Worm (Caenorhabditis elegans) whole organism, L2 larva: ENCODE data around the gene her-1.

Source experiments
- ama-1 ChIP-seq: fragments of 150-350 bp; optimal IDR thresholded peaks from 2 replicates; lab custom pipeline; 2018; ENCODE audit warnings: inconsistent platforms
- blmp-1 ChIP-seq: sonication (generic microtip); optimal IDR thresholded peaks from 2 replicates; lab custom pipeline; 2017; ENCODE audit warnings: missing genetic modification characterization, mild to moderate bottlenecking, missing compliant biosample characterization, antibody characterized with exemption, moderate library complexity; ENCODE audit not compliant: insufficient read depth
- ceh-82 ChIP-seq: fragments of 150-350 bp; optimal IDR thresholded peaks from 2 replicates; lab custom pipeline; 2014; ENCODE audit warnings: missing biosample characterization, missing genetic modification characterization
- fos-1 ChIP-seq: fragments of 150-350 bp; optimal IDR thresholded peaks from 2 replicates; lab custom pipeline; 2014; ENCODE audit warnings: missing biosample characterization, missing genetic modification characterization
- lin-13 ChIP-seq: fragments of 150-350 bp; optimal IDR thresholded peaks from 2 replicates; lab custom pipeline; 2014; ENCODE audit warnings: missing biosample characterization, missing genetic modification reagents, missing genetic modification characterization
- nhr-10 ChIP-seq: sonication (generic microtip); optimal IDR thresholded peaks from 2 replicates; lab custom pipeline; 2017; ENCODE audit warnings: missing biosample characterization, missing genetic modification characterization
- nhr-11 ChIP-seq: fragments of 150-350 bp; optimal IDR thresholded peaks from 2 replicates; lab custom pipeline; 2014; ENCODE audit warnings: missing biosample characterization, missing genetic modification characterization
- nhr-23 ChIP-seq: fragments of 150-350 bp; optimal IDR thresholded peaks from 2 replicates; lab custom pipeline; 2014; ENCODE audit warnings: missing biosample characterization, missing genetic modification reagents, missing genetic modification characterization
- nhr-25 ChIP-seq: fragments of 150-350 bp; sonication (generic microtip); optimal IDR thresholded peaks from 3 replicates; lab custom pipeline; 2014; ENCODE audit warnings: missing biosample characterization, missing genetic modification characterization
- nhr-77 ChIP-seq: fragments of 150-350 bp; optimal IDR thresholded peaks from 2 replicates; lab custom pipeline; 2014; ENCODE audit warnings: missing biosample characterization, missing genetic modification characterization
- skn-1 ChIP-seq: sonication (generic microtip); optimal IDR thresholded peaks from 2 replicates; lab custom pipeline; 2017; ENCODE audit warnings: missing biosample characterization, missing genetic modification characterization
- zag-1 ChIP-seq: fragments of 150-350 bp; optimal IDR thresholded peaks from 2 replicates; lab custom pipeline; 2014; ENCODE audit warnings: missing biosample characterization, missing genetic modification characterization
- ztf-4 ChIP-seq: fragments of 150-350 bp; optimal IDR thresholded peaks from 2 replicates; lab custom pipeline; 2014; ENCODE audit warnings: missing biosample characterization, missing genetic modification characterization

DNA sequence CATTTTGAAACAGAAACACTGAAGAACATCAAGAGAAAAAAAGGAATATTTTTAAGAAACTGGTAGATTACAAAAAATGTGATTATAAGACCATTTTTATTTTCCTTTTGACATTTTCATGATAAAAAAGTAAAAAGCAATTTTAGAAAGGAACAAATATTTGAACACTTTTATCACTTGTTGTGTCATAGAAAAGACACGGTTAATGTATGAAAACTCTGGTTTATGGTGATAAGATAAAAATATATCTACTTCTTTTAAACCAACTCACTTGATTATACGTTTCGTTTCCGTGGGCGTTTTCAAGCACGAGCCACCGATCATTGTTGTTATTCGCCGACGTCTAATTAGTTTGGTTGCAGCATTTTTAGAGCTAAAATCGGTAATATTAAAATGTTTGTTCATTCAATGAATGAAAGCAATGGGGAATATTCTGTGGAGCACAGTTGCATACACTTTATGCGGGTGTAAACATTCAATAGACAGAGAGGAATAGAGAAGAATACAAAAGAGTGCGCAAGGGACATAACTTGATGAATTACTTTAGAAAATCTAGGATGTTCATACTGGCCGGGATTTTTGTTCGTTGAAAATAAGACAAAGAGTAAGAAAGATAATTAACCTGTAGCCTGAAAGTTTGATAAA is 23.5 kb upstream of the her-1 start, which contains the start of gene sulp-8:
- no peak for TF ChIP-seq nhr-77 (tag; lab: Kevin White, UChicago)
- TF ChIP-seq lin-13 (GFP tag; lab: Kevin White, UChicago) = no peak
- no peak for TF ChIP-seq blmp-1
- no peak for TF ChIP-seq ceh-82 (tag; lab: Kevin White, UChicago)
- TF ChIP-seq zag-1 (tag; lab: Kevin White, UChicago) = no peak
- TF ChIP-seq nhr-10 (tag; lab: Kevin White, UChicago) = no peak
- TF ChIP-seq nhr-23 (tag; lab: Kevin White, UChicago) = no peak
- no peak for TF ChIP-seq nhr-11 (tag; lab: Kevin White, UChicago)
- no peak for TF ChIP-seq ztf-4 (tag; lab: Kevin White, UChicago)
- TF ChIP-seq fos-1 (tag; lab: Kevin White, UChicago) = no peak
- TF ChIP-seq ama-1 = no peak
- no peak for TF ChIP-seq skn-1 (tag; lab: Kevin White, UChicago)
- TF ChIP-seq nhr-25 = no peak
